Fruit fly (Drosophila melanogaster): ENCODE measurements around the gene Sfp65A.

DNA sequence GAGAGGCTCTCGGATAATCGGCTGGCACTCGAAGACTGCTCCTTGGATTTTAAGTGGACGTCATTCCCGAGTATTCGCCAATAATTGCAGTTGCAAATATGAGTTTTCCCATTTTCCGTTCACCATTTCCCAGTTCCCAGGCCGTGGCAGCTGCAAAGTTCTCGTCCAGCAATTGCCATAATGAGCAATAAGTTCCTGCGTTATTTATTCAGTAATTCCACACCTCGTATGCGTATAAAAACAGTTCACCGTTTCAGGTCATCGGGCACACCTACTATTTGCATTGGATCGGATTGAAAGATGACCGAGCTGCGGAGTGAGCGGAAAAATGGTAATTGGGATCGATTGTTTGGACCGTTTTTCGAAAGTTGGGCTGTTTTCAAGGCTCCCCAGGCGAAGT is 29.8 kb upstream of the Sfp65A start, which contains the start of gene Or65a:
- TF ChIP-seq Eip75B (GFP tag; optimal IDR thresholded peaks at IDR 0.05) (no peak), Sox15 (GFP tag; optimal IDR thresholded peaks at IDR 0.05) (no peak), Hr38 (GFP tag; optimal IDR thresholded peaks at IDR 0.05) (no peak), Eip78C (GFP tag) (no peak), achi (GFP tag; optimal IDR thresholded peaks at IDR 0.05) (no peak), CG6808 (GFP tag; optimal IDR thresholded peaks at IDR 0.05) (no peak)
